Fruit fly (Drosophila melanogaster) whole organism, embryonic: ENCODE measurements around the gene CG10011.

Source experiments
- Atf6 ChIP-seq: fragments of 200-800 bp; sonication (Bioruptor generic); IDR thresholded peaks from 2 replicates; pipeline ENCODE4 v1.3.6; 2022; ENCODE audit warnings: missing biosample characterization, missing genetic modification characterization
- C15 ChIP-seq: fragments of 200-800 bp; sonication (Bioruptor generic); IDR thresholded peaks from 3 replicates; pipeline ENCODE4 v1.3.6; 2022; ENCODE audit warnings: missing biosample characterization, missing genetic modification characterization
- CG10321 ChIP-seq: fragments of 200-800 bp; sonication (Bioruptor generic); IDR thresholded peaks from 2 replicates; pipeline ENCODE4 v1.3.6; 2022; ENCODE audit warnings: missing biosample characterization, missing genetic modification characterization
- CG10979 ChIP-seq: fragments of 200-800 bp; sonication (Bioruptor generic); optimal IDR thresholded peaks from 2 replicates; lab custom pipeline; 2018; ENCODE audit warnings: missing biosample characterization, mild to moderate bottlenecking, missing genetic modification characterization, moderate library complexity
- CG12071 ChIP-seq: fragments of 200-800 bp; sonication (Bioruptor generic); optimal IDR thresholded peaks from 3 replicates; lab custom pipeline; 2018; ENCODE audit warnings: missing biosample characterization, mild to moderate bottlenecking, missing genetic modification characterization
- CG12391 ChIP-seq: fragments of 200-800 bp; sonication (Bioruptor generic); optimal IDR thresholded peaks from 3 replicates; lab custom pipeline; 2018; ENCODE audit warnings: missing biosample characterization, mild to moderate bottlenecking, missing genetic modification characterization, moderate library complexity
- CG15479 ChIP-seq: fragments of 200-800 bp; sonication (Bioruptor generic); optimal IDR thresholded peaks from 3 replicates; lab custom pipeline; 2019; ENCODE audit warnings: missing biosample characterization, mild to moderate bottlenecking, missing genetic modification characterization, moderate library complexity
- CG1603 ChIP-seq: fragments of 200-800 bp; sonication (Bioruptor generic); optimal IDR thresholded peaks from 2 replicates; lab custom pipeline; 2019; ENCODE audit warnings: missing biosample characterization, mild to moderate bottlenecking, missing genetic modification characterization, moderate library complexity
- CG18011 ChIP-seq: fragments of 200-800 bp; sonication (Bioruptor generic); optimal IDR thresholded peaks from 2 replicates; lab custom pipeline; 2017; ENCODE audit warnings: missing biosample characterization, missing genetic modification characterization, mild to moderate bottlenecking, moderate library complexity, missing genotype
- CG2678 ChIP-seq: fragments of 200-800 bp; sonication (Bioruptor generic); optimal IDR thresholded peaks from 3 replicates; lab custom pipeline; 2019; ENCODE audit warnings: missing biosample characterization, mild to moderate bottlenecking, missing genetic modification characterization, moderate library complexity
- CG33213 ChIP-seq: fragments of 200-800 bp; sonication (Bioruptor generic); optimal IDR thresholded peaks from 3 replicates; lab custom pipeline; 2016; ENCODE audit warnings: missing biosample characterization, missing genetic modification characterization
- CG3995 ChIP-seq: fragments of 200-800 bp; sonication (Bioruptor generic); optimal IDR thresholded peaks from 3 replicates; lab custom pipeline; 2016; ENCODE audit warnings: missing biosample characterization, missing genetic modification characterization
- CG8290 ChIP-seq, 3 experiments: fragments of 200-800 bp; sonication (Bioruptor generic); optimal IDR thresholded peaks; 2 replicates each; lab custom pipeline; 2016 to 2019; ENCODE audit warnings: missing biosample characterization in 3 of 3, missing genetic modification characterization in 3 of 3, mild to moderate bottlenecking in 2 of 3, moderate library complexity in 1 of 3
- CoRest ChIP-seq: fragments of 200-800 bp; sonication (Bioruptor generic); optimal IDR thresholded peaks from 3 replicates; lab custom pipeline; 2018; ENCODE audit warnings: missing biosample characterization, mild to moderate bottlenecking, missing genetic modification characterization, moderate library complexity
- D ChIP-seq, 2 experiments: fragments of 200-800 bp in 1 of 2; fragments of >200 bp in 1 of 2; sonication (Bioruptor generic) in 1 of 2; optimal IDR thresholded peaks; 2 replicates in 1 of 2; 3 replicates in 1 of 2; lab custom pipeline; 2017; ENCODE audit warnings: mild to moderate bottlenecking in 1 of 2, missing biosample characterization in 1 of 2, missing genetic modification characterization in 1 of 2, missing genetic modification reagents in 1 of 2
- Dad ChIP-seq: fragments of 200-800 bp; sonication (Bioruptor generic); optimal IDR thresholded peaks from 3 replicates; lab custom pipeline; 2016; ENCODE audit warnings: missing biosample characterization, missing genetic modification characterization
- Dfd ChIP-seq, 2 experiments: fragments of >200 bp; optimal IDR thresholded peaks; 2 replicates each; lab custom pipeline; 2017; ENCODE audit warnings: missing biosample characterization in 2 of 2, missing genetic modification characterization in 2 of 2
- HmgZ ChIP-seq: fragments of 200-800 bp; sonication (Bioruptor generic); optimal IDR thresholded peaks from 2 replicates; lab custom pipeline; 2018; ENCODE audit warnings: missing biosample characterization, mild to moderate bottlenecking, missing genetic modification characterization
- Hmr ChIP-seq: fragments of 200-800 bp; sonication (Bioruptor generic); optimal IDR thresholded peaks from 3 replicates; lab custom pipeline; 2017; ENCODE audit warnings: mild to moderate bottlenecking, missing biosample characterization, missing genetic modification reagents, missing genetic modification characterization
- Hr78 ChIP-seq, 2 experiments: fragments of 200-800 bp in 1 of 2; fragments of >200 bp in 1 of 2; sonication (Bioruptor generic) in 1 of 2; optimal IDR thresholded peaks; 2 replicates each; lab custom pipeline; 2017 to 2019; ENCODE audit warnings: missing biosample characterization in 2 of 2, missing genetic modification characterization in 2 of 2, mild to moderate bottlenecking in 1 of 2, moderate library complexity in 1 of 2
- Med ChIP-seq: fragments of 200-800 bp; sonication (Bioruptor generic); peaks from one replicate; lab custom pipeline; 2016; ENCODE audit warnings: missing biosample characterization, missing genetic modification characterization, mild to moderate bottlenecking, inconsistent platforms, moderate library complexity
- NC2β ChIP-seq: fragments of 200-800 bp; sonication (Bioruptor generic); optimal IDR thresholded peaks from 2 replicates; lab custom pipeline; 2016; ENCODE audit warnings: missing biosample characterization, missing genetic modification characterization
- Rfx ChIP-seq: fragments of 200-800 bp; sonication (Bioruptor generic); IDR thresholded peaks from 2 replicates; pipeline ENCODE4 v1.3.6; 2022; ENCODE audit warnings: missing biosample characterization, missing genetic modification characterization
- Xbp1 ChIP-seq: fragments of 200-800 bp; sonication (Bioruptor generic); optimal IDR thresholded peaks from 3 replicates; lab custom pipeline; 2016; ENCODE audit warnings: missing biosample characterization, mild to moderate bottlenecking, missing genetic modification characterization
- Xrp1 ChIP-seq: fragments of 200-800 bp; sonication (Bioruptor generic); IDR thresholded peaks from 2 replicates; pipeline ENCODE4 v1.3.6; 2022; ENCODE audit warnings: missing biosample characterization, missing genetic modification characterization
- ash1 ChIP-seq: fragments of 200-800 bp; sonication (Bioruptor generic); optimal IDR thresholded peaks from 2 replicates; lab custom pipeline; 2018; ENCODE audit warnings: missing biosample characterization, mild to moderate bottlenecking, missing genetic modification characterization
- cad ChIP-seq: fragments of >200 bp; optimal IDR thresholded peaks from 2 replicates; lab custom pipeline; 2017; ENCODE audit warnings: missing biosample characterization, missing genetic modification characterization
- fu2 ChIP-seq: fragments of 200-800 bp; sonication (Bioruptor generic); optimal IDR thresholded peaks from 2 replicates; lab custom pipeline; 2016; ENCODE audit warnings: missing biosample characterization, missing genetic modification characterization
- inv ChIP-seq: fragments of 200-800 bp; sonication (Bioruptor generic); IDR thresholded peaks from 2 replicates; pipeline ENCODE4 v1.3.6; 2022; ENCODE audit warnings: missing biosample characterization, missing genetic modification characterization; ENCODE audit not compliant: partially characterized antibody
- lab ChIP-seq: fragments of 200-800 bp; sonication (Bioruptor generic); optimal IDR thresholded peaks from 3 replicates; lab custom pipeline; 2017; ENCODE audit warnings: missing biosample characterization, missing genetic modification characterization, mild to moderate bottlenecking, moderate library complexity, missing genetic modification reagents
- lilli ChIP-seq: fragments of 200-800 bp; sonication (Bioruptor generic); optimal IDR thresholded peaks from 3 replicates; lab custom pipeline; 2016; ENCODE audit warnings: missing biosample characterization, missing genetic modification characterization
- lov ChIP-seq, 2 experiments: fragments of 200-800 bp in 1 of 2; fragments of >200 bp in 1 of 2; sonication (Bioruptor generic) in 1 of 2; IDR thresholded peaks in 1 of 2; optimal IDR thresholded peaks in 1 of 2; 2 replicates in 1 of 2; 3 replicates in 1 of 2; pipeline versions ENCODE4 v1.3.6 to Lab custom; 2017 to 2022; ENCODE audit warnings: missing biosample characterization in 1 of 2, missing genetic modification characterization in 1 of 2
- nerfin-1 ChIP-seq: fragments of 200-800 bp; sonication (Bioruptor generic); optimal IDR thresholded peaks from 3 replicates; lab custom pipeline; 2019; ENCODE audit warnings: missing biosample characterization, mild to moderate bottlenecking, missing genetic modification characterization, moderate library complexity
- pan ChIP-seq, 4 experiments: fragments of >200 bp in 3 of 4; fragments of 200-800 bp in 1 of 4; sonication (Bioruptor generic) in 1 of 4; optimal IDR thresholded peaks in 3 of 4; IDR thresholded peaks in 1 of 4; 2 replicates each; pipeline versions ENCODE4 v1.3.6 to Lab custom; 2017 to 2022; ENCODE audit warnings: missing biosample characterization in 2 of 4, missing genetic modification characterization in 2 of 4, mixed read lengths in 1 of 4
- prd ChIP-seq, 3 experiments: fragments of >200 bp in 2 of 3; fragments of 200-800 bp in 1 of 3; sonication (Bioruptor generic) in 1 of 3; optimal IDR thresholded peaks in 2 of 3; IDR thresholded peaks in 1 of 3; 2 replicates in 2 of 3; 3 replicates in 1 of 3; pipeline versions ENCODE4 v1.3.6 to Lab custom; 2017 to 2022; ENCODE audit warnings: missing biosample characterization in 1 of 3, missing genetic modification characterization in 1 of 3
- schlank ChIP-seq: fragments of 200-800 bp; sonication (Bioruptor generic); optimal IDR thresholded peaks from 2 replicates; lab custom pipeline; 2018; ENCODE audit warnings: missing biosample characterization, mild to moderate bottlenecking, missing genetic modification characterization
- scrt ChIP-seq: fragments of 200-800 bp; sonication (Bioruptor generic); optimal IDR thresholded peaks from 2 replicates; lab custom pipeline; 2018; ENCODE audit warnings: missing biosample characterization, mild to moderate bottlenecking, missing genetic modification characterization, moderate library complexity
- sim ChIP-seq: fragments of 200-800 bp; sonication (Bioruptor generic); IDR thresholded peaks from 2 replicates; pipeline ENCODE4 v1.3.6; 2022; ENCODE audit warnings: missing biosample characterization, missing genetic modification characterization
- stc ChIP-seq: fragments of 200-800 bp; sonication (Bioruptor generic); IDR thresholded peaks from 2 replicates; pipeline ENCODE4 v1.3.6; 2022; ENCODE audit warnings: missing biosample characterization, missing genetic modification characterization
- tll ChIP-seq, 2 experiments: fragments of 200-800 bp in 1 of 2; fragments of >200 bp in 1 of 2; sonication (Bioruptor generic) in 1 of 2; optimal IDR thresholded peaks; 2 replicates each; lab custom pipeline; 2017 to 2019; ENCODE audit warnings: missing biosample characterization in 2 of 2, missing genetic modification characterization in 2 of 2, mild to moderate bottlenecking in 1 of 2, moderate library complexity in 1 of 2
- trh ChIP-seq: fragments of 200-800 bp; sonication (Bioruptor generic); optimal IDR thresholded peaks from 2 replicates; lab custom pipeline; 2016; ENCODE audit warnings: missing biosample characterization, missing genetic modification characterization
- twi ChIP-seq: fragments of 200-800 bp; optimal IDR thresholded peaks from 2 replicates; lab custom pipeline; 2019; ENCODE audit warnings: missing biosample characterization, mild to moderate bottlenecking, missing genetic modification characterization, moderate library complexity
- unc-4 ChIP-seq: fragments of 200-800 bp; sonication (Bioruptor generic); IDR thresholded peaks from 2 replicates; pipeline ENCODE4 v1.3.6; 2022; ENCODE audit warnings: missing biosample characterization, missing genetic modification characterization; ENCODE audit not compliant: partially characterized antibody
- zen ChIP-seq: fragments of 200-800 bp; sonication (Bioruptor generic); optimal IDR thresholded peaks from 3 replicates; lab custom pipeline; 2018; ENCODE audit warnings: missing biosample characterization, mild to moderate bottlenecking, missing genetic modification characterization, moderate library complexity

The CG10011 gene

DNA sequence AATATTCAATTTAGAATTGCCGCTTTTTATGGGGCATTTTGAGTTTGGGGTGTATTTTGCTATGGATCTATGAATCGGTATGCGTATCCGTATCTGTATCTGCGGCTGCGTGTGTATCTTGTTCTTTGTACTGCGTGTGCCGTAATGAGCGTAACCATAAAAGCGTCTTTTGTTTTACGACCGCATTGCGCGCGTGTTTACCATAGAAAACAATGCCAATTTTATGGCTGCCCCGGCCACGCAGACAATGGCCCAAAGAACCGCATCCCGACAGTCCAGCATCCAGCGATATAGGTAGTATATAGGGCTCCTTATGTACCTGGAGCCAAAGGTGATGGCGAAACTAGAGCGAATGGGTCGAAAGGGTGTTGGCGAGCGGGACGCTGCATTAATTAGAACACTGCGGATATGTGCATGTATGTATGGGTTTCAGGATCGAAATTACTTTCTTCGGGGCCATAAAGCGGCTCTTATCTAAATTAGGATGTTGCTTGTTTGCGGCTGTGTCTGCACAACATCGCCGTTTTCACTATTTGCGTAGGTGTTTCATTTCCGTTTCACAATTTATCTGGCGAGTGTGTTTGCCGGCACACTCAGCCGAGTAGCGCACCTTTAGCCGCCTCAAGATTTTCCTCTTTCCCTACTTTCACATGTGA is 46.4 kb downstream of the CG10011 start:
- TF ChIP-seq CG8290 (GFP tag; optimal IDR thresholded peaks at IDR 0.05; lab: Kevin White, UChicago) (no peak), CG8290 (tag; optimal IDR thresholded peaks at IDR 0.05; lab: Kevin White, UChicago) (peak in 1 of 2 experiments; percentile 59), schlank (tag; lab: Kevin White, UChicago) (peak; percentile 26), HmgZ (tag; lab: Kevin White, UChicago) (no peak), CG18011 (GFP tag; lab: Kevin White, UChicago) (no peak), CG1603 (tag; lab: Kevin White, UChicago) (peak; percentile 7), CG12071 (GFP tag; lab: Kevin White, UChicago) (peak; percentile 31), Xrp1 (peak; percentile 15; the same call in 1 of the 2 replicates), D (optimal IDR thresholded peaks at IDR 0.05; lab: Kevin White, UChicago) (peak; percentile 10), D (GFP tag; optimal IDR thresholded peaks at IDR 0.05; lab: Kevin White, UChicago) (no peak), Hmr (GFP tag; lab: Kevin White, UChicago) (peak; percentile 6), CG15479 (GFP tag; lab: Kevin White, UChicago) (peak; percentile 56), pan (optimal IDR thresholded peaks at IDR 0.05; lab: Kevin White, UChicago) (no peak), pan (GFP tag; optimal IDR thresholded peaks at IDR 0.05 in 1 of 2, IDR thresholded peaks at IDR 0.05 in 1 of 2) (no peak), prd (optimal IDR thresholded peaks at IDR 0.05; lab: Kevin White, UChicago) (no peak), prd (GFP tag; IDR thresholded peaks at IDR 0.05; lab: Robert Waterston, UW) (0 out of 3 replicates have a peak, but pooled peaks have one; percentile 16), tll (GFP tag; optimal IDR thresholded peaks at IDR 0.05; lab: Kevin White, UChicago) (peak in 1 of 2 experiments; percentile 51), scrt (GFP tag; lab: Kevin White, UChicago) (no peak), Med (GFP tag; lab: Kevin White, UChicago) (peak; percentile 64), lov (optimal IDR thresholded peaks at IDR 0.05; lab: Kevin White, UChicago) (no peak), lov (GFP tag; IDR thresholded peaks at IDR 0.05; lab: Robert Waterston, UW) (0 out of 3 replicates have a peak, but pooled peaks have one; percentile 38), Rfx (GFP tag; lab: Robert Waterston, UW) (peak; percentile 16; the same call in 1 of the 2 replicates), zen (tag; lab: Kevin White, UChicago) (peak; percentile 70), CoRest (tag; lab: Kevin White, UChicago) (no peak), CG2678 (peak; percentile 17), cad (peak; percentile 90), Atf6 (GFP tag; lab: Robert Waterston, UW) (0 out of 2 replicates have a peak, but pooled peaks have one; percentile 15)

- TF ChIP-seq D (optimal IDR thresholded peaks at IDR 0.05; lab: Kevin White, UChicago) (no peak), D (GFP tag; optimal IDR thresholded peaks at IDR 0.05; lab: Kevin White, UChicago) (no peak), CG3995 (no peak), tll (GFP tag; optimal IDR thresholded peaks at IDR 0.05; lab: Kevin White, UChicago) (no peak), stc (GFP tag; lab: Robert Waterston, UW) (no peak), lilli (GFP tag; lab: Kevin White, UChicago) (peak; percentile 2), Med (GFP tag; lab: Kevin White, UChicago) (peak; percentile 73), C15 (GFP tag; lab: Robert Waterston, UW) (no peak), fu2 (GFP tag; lab: Kevin White, UChicago) (no peak), CG10979 (no peak), sim (GFP tag; lab: Robert Waterston, UW) (no peak), ash1 (GFP tag; lab: Kevin White, UChicago) (no peak), CG10321 (GFP tag; lab: Robert Waterston, UW) (no peak), twi (tag; lab: Kevin White, UChicago) (peak; percentile 42), unc-4 (GFP tag; lab: Robert Waterston, UW) (no peak), nerfin-1 (peak; percentile 11), Xbp1 (GFP tag; lab: Kevin White, UChicago) (no peak), Dfd (GFP tag; optimal IDR thresholded peaks at IDR 0.05; lab: Kevin White, UChicago) (no peak), Hr78 (GFP tag; optimal IDR thresholded peaks at IDR 0.05; lab: Kevin White, UChicago) (no peak), inv (GFP tag; lab: Robert Waterston, UW) (no peak), Dad (GFP tag; lab: Kevin White, UChicago) (no peak), CG12391 (tag; lab: Kevin White, UChicago) (peak; percentile 2), CG33213 (GFP tag; lab: Kevin White, UChicago) (no peak), trh (GFP tag; lab: Kevin White, UChicago) (no peak), lab (peak; percentile 59), NC2β (GFP tag; lab: Kevin White, UChicago) (peak; percentile 9)
Observed at dm6 chr3R:28586943-28587342, 48.0 kb downstream of the CG10011 start.
